Worm (Caenorhabditis elegans) whole organism, L4/young adult: ENCODE results near the gene W07G4.8.

Experiments
- W03F9.2 ChIP-seq: fragments of 150-350 bp; optimal IDR thresholded peaks from 2 replicates; lab custom pipeline; 2014; ENCODE audit warnings: missing biosample characterization, missing genetic modification characterization
- him-1 ChIP-seq: sonication (generic microtip); optimal IDR thresholded peaks from 2 replicates; lab custom pipeline; 2016; ENCODE audit warnings: missing genotype, missing genetic modification reagents, missing genetic modification characterization, missing compliant biosample characterization

DNA sequence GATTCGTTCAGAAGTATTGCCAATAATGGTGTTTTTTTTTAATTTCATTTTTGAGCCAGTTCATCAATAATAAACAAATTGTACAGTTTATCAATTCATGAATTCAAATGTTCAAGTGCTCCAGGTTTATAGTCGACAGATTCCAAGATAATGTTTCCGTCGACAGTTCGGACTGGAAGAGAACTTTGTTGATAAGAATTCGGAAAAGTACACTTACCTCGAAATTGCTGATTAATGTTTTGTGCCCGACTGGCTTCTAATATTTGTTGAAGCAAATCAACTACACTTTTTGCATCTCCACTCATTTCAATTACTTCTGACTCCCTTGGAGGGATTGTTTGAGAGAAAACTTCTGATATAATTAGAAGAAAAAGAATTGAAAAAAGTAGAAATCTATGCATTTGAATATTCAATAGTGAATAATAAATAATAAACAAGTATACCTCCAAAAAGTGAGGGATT lies at the start of gene W07G4.8:
- TF ChIP-seq him-1 (tag; lab: Kevin White, UChicago) (no peak), W03F9.2 (tag; lab: Kevin White, UChicago) (no peak)
